Worm (Caenorhabditis elegans) whole organism, L2 larva: ENCODE results near the gene decr-1.1.

Source experiments
- C34F6.9 ChIP-seq: fragments of 150-350 bp; optimal IDR thresholded peaks from 2 replicates; lab custom pipeline; 2014; ENCODE audit warnings: missing biosample characterization, missing genetic modification characterization
- F13H6.1 ChIP-seq: sonication (generic microtip); optimal IDR thresholded peaks from 2 replicates; lab custom pipeline; 2016; ENCODE audit warnings: missing genetic modification characterization, missing compliant biosample characterization
- Y55F3AM.14 ChIP-seq: fragments of 200-800 bp; sonication (Bioruptor generic); optimal IDR thresholded peaks from 2 replicates; lab custom pipeline; 2018; ENCODE audit warnings: mild to moderate bottlenecking, missing genetic modification characterization, missing compliant biosample characterization
- ZK546.5 ChIP-seq: sonication (generic microtip); optimal IDR thresholded peaks from 2 replicates; lab custom pipeline; 2017; ENCODE audit warnings: missing biosample characterization, missing genetic modification characterization
- alr-1 ChIP-seq: fragments of 150-350 bp; optimal IDR thresholded peaks from 2 replicates; lab custom pipeline; 2014; ENCODE audit warnings: missing biosample characterization, missing genetic modification characterization
- aly-2 ChIP-seq: fragments of 150-350 bp; optimal IDR thresholded peaks from 2 replicates; lab custom pipeline; 2014; ENCODE audit warnings: missing biosample characterization, missing genetic modification characterization
- ama-1 ChIP-seq: fragments of 150-350 bp; optimal IDR thresholded peaks from 2 replicates; lab custom pipeline; 2018; ENCODE audit warnings: inconsistent platforms
- blmp-1 ChIP-seq: sonication (generic microtip); optimal IDR thresholded peaks from 2 replicates; lab custom pipeline; 2017; ENCODE audit warnings: missing genetic modification characterization, mild to moderate bottlenecking, missing compliant biosample characterization, antibody characterized with exemption, moderate library complexity; ENCODE audit not compliant: insufficient read depth
- ceh-16 ChIP-seq: fragments of 150-350 bp; optimal IDR thresholded peaks from 2 replicates; lab custom pipeline; 2014; ENCODE audit warnings: missing biosample characterization, missing genetic modification characterization
- ceh-82 ChIP-seq: fragments of 150-350 bp; optimal IDR thresholded peaks from 2 replicates; lab custom pipeline; 2014; ENCODE audit warnings: missing biosample characterization, missing genetic modification characterization
- crh-2 ChIP-seq: sonication (generic microtip); optimal IDR thresholded peaks from 2 replicates; lab custom pipeline; 2017; ENCODE audit warnings: missing biosample characterization, missing genetic modification characterization
- elt-1 ChIP-seq: fragments of 150-350 bp; optimal IDR thresholded peaks from 2 replicates; lab custom pipeline; 2014; ENCODE audit warnings: missing biosample characterization, missing genetic modification characterization
- fos-1 ChIP-seq: fragments of 150-350 bp; optimal IDR thresholded peaks from 2 replicates; lab custom pipeline; 2014; ENCODE audit warnings: missing biosample characterization, missing genetic modification characterization
- lin-11 ChIP-seq: fragments of 150-350 bp; sonication (generic microtip); optimal IDR thresholded peaks from 2 replicates; lab custom pipeline; 2014; ENCODE audit warnings: missing biosample characterization, missing genetic modification characterization, inconsistent platforms, mixed read lengths
- lsy-2 ChIP-seq, 2 experiments: fragments of 150-350 bp in 1 of 2; sonication (generic microtip) in 1 of 2; optimal IDR thresholded peaks; 2 replicates each; lab custom pipeline; 2014 to 2017; ENCODE audit warnings: missing biosample characterization in 2 of 2, missing genetic modification characterization in 2 of 2
- mbf-1 ChIP-seq: sonication (generic microtip); optimal IDR thresholded peaks from 2 replicates; lab custom pipeline; 2017; ENCODE audit warnings: missing biosample characterization, missing genetic modification characterization
- mdl-1 ChIP-seq, 2 experiments: fragments of 150-350 bp in 1 of 2; sonication (generic microtip) in 1 of 2; optimal IDR thresholded peaks; 2 replicates each; lab custom pipeline; 2017; ENCODE audit warnings: missing biosample characterization in 2 of 2, missing genetic modification characterization in 2 of 2
- nhr-10 ChIP-seq: sonication (generic microtip); optimal IDR thresholded peaks from 2 replicates; lab custom pipeline; 2017; ENCODE audit warnings: missing biosample characterization, missing genetic modification characterization
- nhr-11 ChIP-seq: fragments of 150-350 bp; optimal IDR thresholded peaks from 2 replicates; lab custom pipeline; 2014; ENCODE audit warnings: missing biosample characterization, missing genetic modification characterization
- nhr-12 ChIP-seq: fragments of 150-350 bp; optimal IDR thresholded peaks from 2 replicates; lab custom pipeline; 2014; ENCODE audit warnings: missing biosample characterization, missing genetic modification characterization
- nhr-129 ChIP-seq: fragments of 150-350 bp; optimal IDR thresholded peaks from 2 replicates; lab custom pipeline; 2014; ENCODE audit warnings: missing biosample characterization, missing genetic modification characterization
- nhr-21 ChIP-seq: fragments of 150-350 bp; optimal IDR thresholded peaks from 2 replicates; lab custom pipeline; 2014; ENCODE audit warnings: missing biosample characterization, missing genetic modification characterization
- nhr-237 ChIP-seq: fragments of 150-350 bp; optimal IDR thresholded peaks from 2 replicates; lab custom pipeline; 2014; ENCODE audit warnings: missing biosample characterization, missing genetic modification characterization
- nhr-25 ChIP-seq: fragments of 150-350 bp; sonication (generic microtip); optimal IDR thresholded peaks from 3 replicates; lab custom pipeline; 2014; ENCODE audit warnings: missing biosample characterization, missing genetic modification characterization
- nhr-6 ChIP-seq: fragments of 150-350 bp; optimal IDR thresholded peaks from 2 replicates; lab custom pipeline; 2014; ENCODE audit warnings: missing biosample characterization, missing genetic modification characterization
- skn-1 ChIP-seq: sonication (generic microtip); optimal IDR thresholded peaks from 2 replicates; lab custom pipeline; 2017; ENCODE audit warnings: missing biosample characterization, missing genetic modification characterization
- sma-3 ChIP-seq: sonication (generic microtip); optimal IDR thresholded peaks from 2 replicates; lab custom pipeline; 2016; ENCODE audit warnings: missing genetic modification reagents, missing genetic modification characterization, missing compliant biosample characterization
- sma-9 ChIP-seq, 2 experiments: fragments of 150-350 bp in 1 of 2; sonication (generic microtip) in 1 of 2; optimal IDR thresholded peaks; 2 replicates each; lab custom pipeline; 2014 to 2016; ENCODE audit warnings: missing genetic modification characterization in 2 of 2, mild to moderate bottlenecking in 1 of 2, missing biosample characterization in 1 of 2, missing compliant biosample characterization in 1 of 2, missing genetic modification reagents in 1 of 2, moderate library complexity in 1 of 2
- unc-55 ChIP-seq: fragments of 150-350 bp; sonication (generic microtip); optimal IDR thresholded peaks from 3 replicates; lab custom pipeline; 2014; ENCODE audit warnings: missing biosample characterization, missing genetic modification reagents, missing genetic modification characterization
- unc-62 ChIP-seq: fragments of 150-350 bp; optimal IDR thresholded peaks from 2 replicates; lab custom pipeline; 2014; ENCODE audit warnings: missing biosample characterization, missing genetic modification reagents, missing genetic modification characterization
- ztf-1 ChIP-seq: fragments of 200-800 bp; sonication (Bioruptor generic); conservative IDR thresholded peaks from 2 replicates; pipeline ENCODE4 v1.3.6; 2022; ENCODE audit warnings: missing genetic modification characterization, missing compliant biosample characterization
- ztf-11 ChIP-seq: sonication (generic microtip); optimal IDR thresholded peaks from 2 replicates; lab custom pipeline; 2017; ENCODE audit warnings: missing biosample characterization, missing genetic modification characterization

decr-1.1 gene

DNA sequence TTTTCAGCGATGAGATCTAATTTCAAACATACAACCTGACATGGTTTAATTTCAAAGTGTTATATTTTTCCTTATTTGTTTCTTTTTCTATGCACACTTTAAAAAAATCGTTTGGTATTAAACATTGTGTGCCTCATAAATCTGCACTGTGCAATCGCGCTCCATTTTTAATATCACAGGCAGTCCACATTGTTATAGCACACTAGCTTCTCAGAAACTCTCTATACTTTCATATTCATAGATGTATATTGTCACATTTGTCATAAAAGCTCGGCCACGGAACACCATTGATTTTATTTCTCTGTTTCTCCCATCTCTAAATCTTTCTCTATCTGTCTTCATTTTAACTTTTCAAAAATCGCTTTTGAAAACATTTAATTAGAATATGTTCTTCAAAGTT is 24.9 kb upstream of the decr-1.1 start (continued):
- TF ChIP-seq nhr-11: no peak
- TF ChIP-seq lin-11: no peak
- no peak for TF ChIP-seq F13H6.1 (tag; lab: Kevin White, UChicago)
- peak; percentile 94 for TF ChIP-seq unc-55
- peak in 1 of 2 experiments; percentile 60 for TF ChIP-seq lsy-2 (tag; optimal IDR thresholded peaks at IDR 0.05; lab: Kevin White, UChicago)
- no peak for TF ChIP-seq ztf-1
- no peak for TF ChIP-seq elt-1 (tag; lab: Kevin White, UChicago)
- TF ChIP-seq ama-1 (lab: Kevin White, UChicago): no peak
- TF ChIP-seq ZK546.5 (tag; lab: Kevin White, UChicago): no peak
- TF ChIP-seq ztf-11 (tag; lab: Kevin White, UChicago): no peak
- no peak for TF ChIP-seq alr-1 (tag; lab: Kevin White, UChicago)
- no peak for TF ChIP-seq ceh-16 (tag; lab: Kevin White, UChicago)
- no peak for TF ChIP-seq blmp-1 (tag; lab: Kevin White, UChicago)
- no peak for TF ChIP-seq nhr-10 (tag; lab: Kevin White, UChicago)
- TF ChIP-seq sma-9 (GFP tag; optimal IDR thresholded peaks at IDR 0.05; lab: Kevin White, UChicago): peak; percentile 4
- TF ChIP-seq sma-9 (tag; optimal IDR thresholded peaks at IDR 0.05; lab: Kevin White, UChicago): no peak
- TF ChIP-seq nhr-129 (tag; lab: Kevin White, UChicago): no peak
- TF ChIP-seq C34F6.9 (tag; lab: Kevin White, UChicago): peak; percentile 76
- no peak for TF ChIP-seq aly-2
- no peak for TF ChIP-seq nhr-25 (tag; lab: Kevin White, UChicago)
- TF ChIP-seq ceh-82 (tag; lab: Kevin White, UChicago): no peak
- no peak for TF ChIP-seq nhr-237 (tag; lab: Kevin White, UChicago)
- TF ChIP-seq mbf-1: no peak

DNA sequence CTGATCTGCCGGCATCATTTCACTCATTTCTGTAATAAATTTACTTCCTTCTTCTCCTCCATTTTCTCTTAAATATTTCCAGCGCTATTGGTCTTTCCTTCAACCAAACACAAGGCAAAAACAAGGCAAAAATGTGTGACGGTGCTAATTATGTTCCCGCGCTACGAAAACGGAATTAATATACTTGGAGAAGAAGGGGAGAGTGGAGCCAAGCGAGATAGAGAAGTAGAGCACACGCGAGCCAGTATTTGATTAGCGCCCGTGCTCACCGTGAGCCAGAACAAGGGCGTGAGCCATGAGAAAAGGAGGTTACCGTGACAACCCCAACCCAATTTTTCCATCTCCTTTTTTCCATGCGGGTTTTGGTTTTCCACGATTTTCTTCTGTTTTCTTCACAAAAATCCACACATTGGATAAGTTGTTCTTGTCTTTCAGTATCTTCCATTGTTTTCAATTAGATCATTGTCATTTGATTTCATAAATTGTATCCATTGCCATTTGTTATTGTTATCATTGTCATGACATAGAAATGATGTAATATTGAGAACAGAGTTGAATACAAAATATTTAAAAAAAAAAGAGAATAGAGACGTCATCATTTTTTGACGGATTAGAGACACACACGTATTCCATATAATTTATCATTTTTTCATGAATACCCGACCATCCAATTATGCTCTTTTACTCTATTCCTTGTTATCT is 19.6 kb upstream of the decr-1.1 start, which contains the start of gene F20G2.6:
Gene F20G2.6, plus strand, starts transcription at position 652 of the 702 bp plus-strand sequence.
- TF ChIP-seq skn-1 (no peak), lin-11 (peak; percentile 33), ama-1 (lab: Kevin White, UChicago) (no peak)

DNA sequence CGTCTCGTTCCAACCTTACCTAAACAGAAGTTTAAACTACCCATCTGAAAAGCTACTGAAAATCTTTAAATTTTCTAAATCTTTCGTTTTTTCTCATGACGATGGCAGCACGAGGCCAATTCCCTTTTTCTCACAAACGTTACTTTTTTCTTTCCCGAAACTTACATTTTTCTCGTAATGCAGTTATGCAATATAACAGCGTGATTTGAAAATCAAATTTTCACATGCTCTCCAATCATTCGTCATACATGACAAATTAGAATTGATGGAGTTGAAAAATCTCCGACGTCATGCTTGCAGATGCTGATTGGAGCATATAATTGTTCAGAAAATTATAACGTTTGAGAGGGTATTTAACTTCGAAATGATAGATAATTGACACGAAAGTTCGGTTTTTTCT is 18.5 kb upstream of the decr-1.1 start:
- peak; percentile 11 for TF ChIP-seq nhr-21 (tag; lab: Kevin White, UChicago)
- TF ChIP-seq lsy-2 (tag; optimal IDR thresholded peaks at IDR 0.05; lab: Kevin White, UChicago): peak in 1 of 2 experiments; percentile 11
- TF ChIP-seq mdl-1 (tag; optimal IDR thresholded peaks at IDR 0.05; lab: Kevin White, UChicago): no peak

ce11 chrV:13768388-13768787 is 13.8 kb upstream of the decr-1.1 start, which contains the start of gene F20G2.3:
Gene F20G2.3, minus strand, starts transcription at chrV:13768488.
- TF ChIP-seq crh-2 (tag; lab: Kevin White, UChicago): no peak
- TF ChIP-seq unc-55: no peak
- TF ChIP-seq nhr-21 (tag; lab: Kevin White, UChicago): no peak
- TF ChIP-seq fos-1 (tag; lab: Kevin White, UChicago): no peak
- TF ChIP-seq nhr-12 (tag; lab: Kevin White, UChicago): no peak
- no peak for TF ChIP-seq Y55F3AM.14 (GFP tag; lab: Kevin White, UChicago)
- no peak for TF ChIP-seq skn-1
- no peak for TF ChIP-seq nhr-6

DNA sequence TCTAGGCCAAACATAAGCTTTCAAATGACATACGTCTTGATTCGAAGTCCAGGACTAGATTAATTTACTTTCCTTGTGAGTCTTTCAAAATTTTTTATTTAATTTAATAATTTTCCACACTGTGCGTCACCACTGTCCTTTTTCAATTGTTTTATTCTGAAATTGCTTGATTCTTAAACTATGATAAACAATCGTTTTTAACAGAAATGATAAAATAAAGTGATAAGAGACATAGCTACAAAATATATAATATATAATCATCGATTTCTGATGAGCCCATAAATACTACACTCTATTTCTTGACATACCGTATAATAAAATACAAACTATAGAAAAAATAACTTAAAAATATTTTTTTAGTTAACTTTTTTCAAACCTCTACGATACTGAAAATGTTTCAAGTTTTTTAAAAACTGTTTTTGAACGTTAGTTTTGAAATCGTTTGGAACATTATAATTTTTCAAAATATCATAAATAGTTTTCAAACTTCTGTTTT is 13.2 kb upstream of the decr-1.1 start, which contains the start of gene nas-24:
Gene nas-24, plus strand, starts transcription at position 446 of the 496 bp plus-strand sequence.
- TF ChIP-seq sma-3 (GFP tag; lab: Kevin White, UChicago) (no peak), fos-1 (tag; lab: Kevin White, UChicago) (peak; percentile 78)
- TF ChIP-seq, all 48 proteins: peak for 1

DNA sequence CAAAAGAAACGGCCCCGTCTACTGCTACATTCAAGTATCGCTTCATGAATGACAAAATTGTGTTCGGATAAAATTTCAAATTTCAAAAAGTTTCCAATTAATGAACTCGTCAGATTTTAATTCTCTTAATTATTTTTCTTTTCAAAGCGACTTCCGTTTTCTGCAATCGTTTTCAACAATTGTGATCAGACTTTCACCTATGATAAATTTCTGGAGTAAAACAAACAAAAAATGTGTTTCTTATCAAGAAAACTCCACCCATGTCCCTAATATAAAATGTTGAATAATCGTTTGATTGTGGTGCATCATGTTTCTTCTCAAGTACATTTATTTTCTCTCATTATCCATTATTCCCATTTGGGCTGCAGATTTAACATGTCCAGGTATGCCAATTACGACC is 11.0 kb upstream of the decr-1.1 start, which contains the start of gene F20G2.5:
Gene F20G2.5, plus strand, starts transcription at position 301 of the 400 bp plus-strand sequence.
- TF ChIP-seq nhr-237 (tag; lab: Kevin White, UChicago) (no peak), unc-62 (GFP tag; lab: Kevin White, UChicago) (no peak), C34F6.9 (tag; lab: Kevin White, UChicago) (no peak), fos-1 (tag; lab: Kevin White, UChicago) (peak; percentile 74)
- TF ChIP-seq, all 48 proteins: peak for 1
